Worm (Caenorhabditis elegans) whole organism, L4 larva: ENCODE data around the gene pod-1.
A peak's percentile ranks its signal among the peaks of the same experiment; 100 is the strongest.

Experiments
- F10B5.3 ChIP-seq: sonication (generic microtip); optimal IDR thresholded peaks from 2 replicates; lab custom pipeline; 2016; ENCODE audit warnings: mild to moderate bottlenecking, missing genetic modification characterization, missing compliant biosample characterization
- F49E8.2 ChIP-seq: sonication (generic microtip); optimal IDR thresholded peaks from 2 replicates; lab custom pipeline; 2016; ENCODE audit warnings: missing compliant biosample characterization, mild to moderate bottlenecking, missing genetic modification characterization, borderline replicate concordance
- T26A8.4 ChIP-seq: fragments of 200-800 bp; sonication (Bioruptor generic); IDR thresholded peaks from 2 replicates; pipeline ENCODE4 v1.3.6; 2022; ENCODE audit warnings: missing genetic modification characterization, missing compliant biosample characterization
- Y5F2A.4 ChIP-seq: fragments of 200-800 bp; sonication (Bioruptor generic); optimal IDR thresholded peaks from 2 replicates; lab custom pipeline; 2018; ENCODE audit warnings: mild to moderate bottlenecking, missing genetic modification characterization, missing compliant biosample characterization
- Y75B8A.6 ChIP-seq: fragments of 200-800 bp; sonication (Bioruptor generic); IDR thresholded peaks from 2 replicates; pipeline ENCODE4 v1.3.6; 2022; ENCODE audit warnings: missing genetic modification reagents, missing genetic modification characterization, missing compliant biosample characterization
- ama-1 ChIP-seq: fragments of 150-350 bp; optimal IDR thresholded peaks from 2 replicates; lab custom pipeline; 2014; ENCODE audit warnings: inconsistent platforms, mixed read lengths
- ceh-28 ChIP-seq: fragments of 150-350 bp; optimal IDR thresholded peaks from 2 replicates; lab custom pipeline; 2014; ENCODE audit warnings: missing biosample characterization, missing genetic modification reagents, missing genetic modification characterization
- ceh-62 ChIP-seq: sonication (generic microtip); optimal IDR thresholded peaks from 2 replicates; lab custom pipeline; 2017; ENCODE audit warnings: missing biosample characterization, missing genetic modification characterization
- cey-2 ChIP-seq: sonication (generic microtip); optimal IDR thresholded peaks from 3 replicates; lab custom pipeline; 2017; ENCODE audit warnings: missing genetic modification characterization, mild to moderate bottlenecking, missing compliant biosample characterization, antibody characterized with exemption, borderline replicate concordance; ENCODE audit not compliant: insufficient read depth
- ctbp-1 ChIP-seq: fragments of 200-800 bp; sonication (Bioruptor generic); IDR thresholded peaks from 2 replicates; pipeline ENCODE4 v1.3.6; 2022; ENCODE audit warnings: missing genetic modification reagents, missing genetic modification characterization, missing compliant biosample characterization
- daf-12 ChIP-seq: fragments of 150-350 bp; optimal IDR thresholded peaks from 2 replicates; lab custom pipeline; 2014; ENCODE audit warnings: missing biosample characterization, missing genetic modification reagents, missing genetic modification characterization
- daf-16 ChIP-seq, 3 experiments: sonication (generic microtip); optimal IDR thresholded peaks; 2 replicates each; lab custom pipeline; 2016 to 2017; ENCODE audit warnings: missing genetic modification characterization in 3 of 3, missing genetic modification reagents in 3 of 3, mild to moderate bottlenecking in 2 of 3, missing compliant biosample characterization in 2 of 3, missing biosample characterization in 1 of 3, moderate library complexity in 1 of 3
- dve-1 ChIP-seq: sonication (generic microtip); optimal IDR thresholded peaks from 2 replicates; lab custom pipeline; 2017; ENCODE audit warnings: antibody characterized with exemption, mild to moderate bottlenecking, missing genetic modification characterization, missing compliant biosample characterization; ENCODE audit not compliant: insufficient read depth
- egl-43 ChIP-seq: fragments of 200-800 bp; sonication (Bioruptor generic); IDR thresholded peaks from 2 replicates; pipeline ENCODE4 v1.3.6; 2022; ENCODE audit warnings: missing genetic modification reagents, missing genetic modification characterization, missing compliant biosample characterization
- fos-1 ChIP-seq: fragments of 150-350 bp; optimal IDR thresholded peaks from 2 replicates; lab custom pipeline; 2014; ENCODE audit warnings: missing biosample characterization, missing genetic modification characterization
- hlh-11 ChIP-seq: fragments of 200-800 bp; sonication (Bioruptor generic); optimal IDR thresholded peaks from 2 replicates; lab custom pipeline; 2018; ENCODE audit warnings: mild to moderate bottlenecking, missing genetic modification characterization, missing compliant biosample characterization
- hlh-30 ChIP-seq: sonication (generic microtip); optimal IDR thresholded peaks from 2 replicates; lab custom pipeline; 2017; ENCODE audit warnings: antibody characterized with exemption, mild to moderate bottlenecking, missing genetic modification characterization, missing compliant biosample characterization; ENCODE audit not compliant: insufficient read depth
- hmg-1.1 ChIP-seq: fragments of 200-800 bp; sonication (Bioruptor generic); IDR thresholded peaks from 2 replicates; pipeline ENCODE4 v1.3.6; 2022; ENCODE audit warnings: missing genetic modification reagents, missing genetic modification characterization, missing compliant biosample characterization
- jun-1 ChIP-seq: fragments of 150-350 bp; optimal IDR thresholded peaks from 2 replicates; lab custom pipeline; 2014; ENCODE audit warnings: missing biosample characterization, missing genetic modification reagents, missing genetic modification characterization
- lin-1 ChIP-seq: fragments of 200-800 bp; sonication (Bioruptor generic); IDR thresholded peaks from 2 replicates; pipeline ENCODE4 v1.3.6; 2022; ENCODE audit warnings: missing genetic modification reagents, missing genetic modification characterization, missing compliant biosample characterization
- lin-13 ChIP-seq: fragments of 150-350 bp; optimal IDR thresholded peaks from 2 replicates; lab custom pipeline; 2014; ENCODE audit warnings: missing biosample characterization, missing genetic modification reagents, missing genetic modification characterization
- lin-29 ChIP-seq: fragments of 200-800 bp; sonication (Bioruptor generic); IDR thresholded peaks from 2 replicates; pipeline ENCODE4 v1.3.6; 2022; ENCODE audit warnings: missing genetic modification reagents, missing genetic modification characterization, missing compliant biosample characterization
- lin-38 ChIP-seq: fragments of 200-800 bp; sonication (Bioruptor generic); IDR thresholded peaks from 2 replicates; pipeline ENCODE4 v1.3.6; 2022; ENCODE audit warnings: missing genetic modification reagents, missing genetic modification characterization, missing compliant biosample characterization
- lir-3 ChIP-seq: sonication (generic microtip); optimal IDR thresholded peaks from 2 replicates; lab custom pipeline; 2016; ENCODE audit warnings: mild to moderate bottlenecking, missing genetic modification characterization, missing compliant biosample characterization
- lsy-2 ChIP-seq, 2 experiments: fragments of 150-350 bp in 1 of 2; sonication (generic microtip) in 1 of 2; optimal IDR thresholded peaks; 2 replicates each; lab custom pipeline; 2014 to 2017; ENCODE audit warnings: missing biosample characterization in 2 of 2, missing genetic modification characterization in 2 of 2
- madf-9 ChIP-seq: fragments of 200-800 bp; sonication (Bioruptor generic); conservative IDR thresholded peaks from 2 replicates; pipeline ENCODE4 v1.3.6; 2022; ENCODE audit warnings: missing genetic modification reagents, missing genetic modification characterization, missing compliant biosample characterization
- mdl-1 ChIP-seq, 2 experiments: fragments of 150-350 bp in 1 of 2; sonication (generic microtip) in 1 of 2; optimal IDR thresholded peaks; 2 replicates each; lab custom pipeline; 2014 to 2017; ENCODE audit warnings: missing biosample characterization in 2 of 2, missing genetic modification characterization in 2 of 2
- mes-2 ChIP-seq: sonication (generic microtip); optimal IDR thresholded peaks from 2 replicates; lab custom pipeline; 2016; ENCODE audit warnings: missing genotype, mild to moderate bottlenecking, missing genetic modification characterization, missing compliant biosample characterization; ENCODE audit not compliant: poor library complexity, severe bottlenecking
- mxl-2 ChIP-seq: fragments of 200-800 bp; sonication (Bioruptor generic); conservative IDR thresholded peaks from 2 replicates; pipeline ENCODE4 v1.3.6; 2022; ENCODE audit warnings: missing genetic modification reagents, missing genetic modification characterization, missing compliant biosample characterization
- mxl-3 ChIP-seq: fragments of 200-800 bp; sonication (Bioruptor generic); optimal IDR thresholded peaks from 2 replicates; lab custom pipeline; 2018; ENCODE audit warnings: mild to moderate bottlenecking, missing genetic modification characterization, missing compliant biosample characterization
- nhr-102 ChIP-seq: sonication (generic microtip); optimal IDR thresholded peaks from 2 replicates; lab custom pipeline; 2016; ENCODE audit warnings: mild to moderate bottlenecking, missing genetic modification characterization, moderate library complexity, missing compliant biosample characterization
- nhr-11 ChIP-seq: fragments of 150-350 bp; optimal IDR thresholded peaks from 2 replicates; lab custom pipeline; 2014; ENCODE audit warnings: missing biosample characterization, missing genetic modification characterization
- nhr-25 ChIP-seq: sonication (generic microtip); optimal IDR thresholded peaks from 2 replicates; lab custom pipeline; 2017; ENCODE audit warnings: missing genetic modification characterization, mild to moderate bottlenecking, missing compliant biosample characterization, antibody characterized with exemption, moderate library complexity, borderline replicate concordance; ENCODE audit not compliant: insufficient read depth
- nhr-28 ChIP-seq: fragments of 150-350 bp; optimal IDR thresholded peaks from 2 replicates; lab custom pipeline; 2014; ENCODE audit warnings: missing biosample characterization, missing genetic modification characterization
- nhr-41 ChIP-seq: fragments of 200-800 bp; sonication (Bioruptor generic); IDR thresholded peaks from 2 replicates; pipeline ENCODE4 v1.3.6; 2022; ENCODE audit warnings: missing genetic modification reagents, missing genetic modification characterization, missing compliant biosample characterization
- nhr-42 ChIP-seq: fragments of 200-800 bp; sonication (Bioruptor generic); IDR thresholded peaks from 2 replicates; pipeline ENCODE4 v1.3.6; 2022; ENCODE audit warnings: missing genetic modification characterization, missing compliant biosample characterization
- nhr-76 ChIP-seq: fragments of 150-350 bp; optimal IDR thresholded peaks from 2 replicates; lab custom pipeline; 2014; ENCODE audit warnings: missing biosample characterization, missing genetic modification characterization
- pha-4 ChIP-seq, 2 experiments: fragments of 150-350 bp in 1 of 2; fragments of 200-800 bp in 1 of 2; sonication (Bioruptor generic) in 1 of 2; IDR thresholded peaks in 1 of 2; optimal IDR thresholded peaks in 1 of 2; 2 replicates each; pipeline versions ENCODE4 v1.3.6 to Lab custom; 2014 to 2022; ENCODE audit warnings: missing genetic modification characterization in 2 of 2, missing genetic modification reagents in 2 of 2, missing biosample characterization in 1 of 2, missing compliant biosample characterization in 1 of 2
- php-3 ChIP-seq: fragments of 200-800 bp; sonication (Bioruptor generic); IDR thresholded peaks from 2 replicates; pipeline ENCODE4 v1.3.6; 2022; ENCODE audit warnings: missing genetic modification reagents, missing genetic modification characterization, missing compliant biosample characterization
- pqm-1 ChIP-seq: sonication (generic microtip); optimal IDR thresholded peaks from 2 replicates; lab custom pipeline; 2017; ENCODE audit warnings: missing biosample characterization, missing genetic modification characterization
- spr-1 ChIP-seq: sonication (generic microtip); optimal IDR thresholded peaks from 2 replicates; lab custom pipeline; 2016; ENCODE audit warnings: mild to moderate bottlenecking, missing genetic modification characterization, missing compliant biosample characterization
- tag-97 ChIP-seq: fragments of 200-800 bp; sonication (Bioruptor generic); IDR thresholded peaks from 2 replicates; pipeline ENCODE4 v1.3.6; 2022; ENCODE audit warnings: missing genetic modification characterization, missing compliant biosample characterization
- tra-1 ChIP-seq: fragments of 200-800 bp; sonication (Bioruptor generic); IDR thresholded peaks from 2 replicates; pipeline ENCODE4 v1.3.6; 2022; ENCODE audit warnings: missing genetic modification reagents, missing genetic modification characterization, missing compliant biosample characterization
- unc-130 ChIP-seq: sonication (generic microtip); optimal IDR thresholded peaks from 2 replicates; lab custom pipeline; 2016; ENCODE audit warnings: missing genetic modification reagents, missing genetic modification characterization, missing compliant biosample characterization
- unc-62 ChIP-seq, 3 experiments: fragments of 150-350 bp in 1 of 3; sonication (generic microtip); optimal IDR thresholded peaks in 2 of 3; peaks in 1 of 3; 1 replicate in 1 of 3; 2 replicates in 2 of 3; lab custom pipeline; 2014 to 2017; ENCODE audit warnings: missing biosample characterization in 3 of 3, missing genetic modification characterization in 3 of 3, missing genetic modification reagents in 3 of 3, missing genotype in 1 of 3
- zag-1 ChIP-seq: fragments of 150-350 bp; optimal IDR thresholded peaks from 2 replicates; lab custom pipeline; 2014; ENCODE audit warnings: missing biosample characterization, missing genetic modification characterization
- zfp-3 ChIP-seq: fragments of 200-800 bp; sonication (Bioruptor generic); conservative IDR thresholded peaks from 2 replicates; pipeline ENCODE4 v1.3.6; 2022; ENCODE audit warnings: missing genetic modification reagents, missing genetic modification characterization, missing compliant biosample characterization
- ztf-11 ChIP-seq: fragments of 150-350 bp; optimal IDR thresholded peaks from 2 replicates; lab custom pipeline; 2014; ENCODE audit warnings: missing biosample characterization, missing genetic modification characterization
- ztf-7 ChIP-seq: fragments of 150-350 bp; optimal IDR thresholded peaks from 2 replicates; lab custom pipeline; 2014; ENCODE audit warnings: missing biosample characterization, missing genetic modification characterization

Gene pod-1

DNA sequence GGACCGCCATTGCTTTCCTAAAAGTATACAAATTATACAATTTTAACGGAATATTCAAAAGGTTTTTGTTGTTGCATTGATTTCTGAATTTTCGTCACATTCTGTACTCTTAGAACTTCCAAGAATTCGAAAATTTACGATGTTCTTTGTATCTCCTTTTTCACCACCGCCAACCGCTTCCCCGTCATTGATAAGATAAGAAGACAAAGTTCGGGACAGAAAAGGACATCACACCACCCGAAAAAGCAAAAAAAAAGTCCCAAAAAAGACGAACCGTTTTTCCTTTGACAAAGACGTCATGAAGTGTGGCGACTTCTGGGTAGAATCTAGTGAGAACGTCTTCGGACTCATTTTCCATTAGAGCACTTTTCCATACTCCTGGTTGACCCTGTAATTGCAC lies 18.5 kb upstream of the pod-1 start (continued):
- TF ChIP-seq F49E8.2 (tag; lab: Kevin White, UChicago), result no peak
- no peak for TF ChIP-seq pha-4 (GFP tag; IDR thresholded peaks at IDR 0.05; lab: Robert Waterston, UW)
- no peak for TF ChIP-seq pha-4 (tag; optimal IDR thresholded peaks at IDR 0.05; lab: Kevin White, UChicago)
- TF ChIP-seq pqm-1, result peak; percentile 46
- no peak for TF ChIP-seq mes-2 (tag; lab: Kevin White, UChicago)
- no peak for TF ChIP-seq madf-9 (GFP tag; lab: Robert Waterston, UW)
- no peak for TF ChIP-seq F10B5.3 (tag; lab: Kevin White, UChicago)
- no peak for TF ChIP-seq lsy-2 (tag; optimal IDR thresholded peaks at IDR 0.05; lab: Kevin White, UChicago)
- peak; percentile 24 for TF ChIP-seq dve-1 (tag; lab: Kevin White, UChicago)
- TF ChIP-seq ama-1 (lab: Kevin White, UChicago), result no peak
- TF ChIP-seq jun-1 (tag; lab: Kevin White, UChicago), result no peak
- peak; percentile 33 for TF ChIP-seq lin-13 (GFP tag; lab: Kevin White, UChicago)
- TF ChIP-seq nhr-76, result no peak
- TF ChIP-seq T26A8.4 (GFP tag; lab: Robert Waterston, UW), result no peak
- TF ChIP-seq Y5F2A.4 (GFP tag; lab: Kevin White, UChicago), result no peak
- no peak for TF ChIP-seq mxl-2
- TF ChIP-seq ctbp-1 (GFP tag; lab: Robert Waterston, UW), result no peak
- no peak for TF ChIP-seq nhr-102 (tag; lab: Kevin White, UChicago)
- TF ChIP-seq nhr-11 (tag; lab: Kevin White, UChicago), result no peak
- TF ChIP-seq unc-130 (GFP tag; lab: Kevin White, UChicago), result no peak
- no peak for TF ChIP-seq tra-1 (GFP tag; lab: Robert Waterston, UW)
- no peak for TF ChIP-seq daf-16 (GFP tag; optimal IDR thresholded peaks at IDR 0.05; lab: Kevin White, UChicago)
- peak; percentile 32 for TF ChIP-seq daf-16 (tag; optimal IDR thresholded peaks at IDR 0.05; lab: Kevin White, UChicago)
- TF ChIP-seq mxl-3 (GFP tag; lab: Kevin White, UChicago), result peak; percentile 46
- peak in 1 of 2 experiments; percentile 5 for TF ChIP-seq mdl-1 (tag; optimal IDR thresholded peaks at IDR 0.05; lab: Kevin White, UChicago)
- TF ChIP-seq Y75B8A.6 (GFP tag; lab: Robert Waterston, UW), result no peak
- TF ChIP-seq lin-29 (GFP tag; lab: Robert Waterston, UW), result no peak
- TF ChIP-seq nhr-41, result no peak
- peak in 1 of 2 experiments; percentile 82 for TF ChIP-seq unc-62 (GFP tag; optimal IDR thresholded peaks at IDR 0.05 in 1 of 2; lab: Kevin White, UChicago)
- TF ChIP-seq unc-62 (tag; optimal IDR thresholded peaks at IDR 0.05; lab: Kevin White, UChicago), result no peak
- TF ChIP-seq cey-2 (tag; lab: Kevin White, UChicago), result no peak
- peak; percentile 17 for TF ChIP-seq hlh-30 (tag; lab: Kevin White, UChicago)
- TF ChIP-seq fos-1 (tag; lab: Kevin White, UChicago), result no peak
- TF ChIP-seq lin-38 (GFP tag; lab: Robert Waterston, UW), result peak; percentile 21; the same call in 1 of the 2 replicates
- TF ChIP-seq egl-43 (GFP tag; lab: Robert Waterston, UW), result no peak
- no peak for TF ChIP-seq zfp-3 (GFP tag; lab: Robert Waterston, UW)
- TF ChIP-seq zag-1, result no peak
- TF ChIP-seq ztf-7 (tag; lab: Kevin White, UChicago), result no peak
- TF ChIP-seq hmg-1.1 (GFP tag; lab: Robert Waterston, UW), result no peak
- no peak for TF ChIP-seq lir-3
- TF ChIP-seq daf-12, result no peak
- TF ChIP-seq nhr-28, result peak; percentile 79
- TF ChIP-seq tag-97 (GFP tag; lab: Robert Waterston, UW), result no peak
- TF ChIP-seq spr-1 (tag; lab: Kevin White, UChicago), result no peak
- no peak for TF ChIP-seq nhr-25 (tag; lab: Kevin White, UChicago)
- TF ChIP-seq ceh-62 (tag; lab: Kevin White, UChicago), result no peak
- peak; percentile 70 for TF ChIP-seq hlh-11 (tag; lab: Kevin White, UChicago)
- no peak for TF ChIP-seq nhr-42 (GFP tag; lab: Robert Waterston, UW)
- no peak for TF ChIP-seq php-3
- no peak for TF ChIP-seq ztf-11 (tag; lab: Kevin White, UChicago)
- TF ChIP-seq lin-1, result no peak
- no peak for TF ChIP-seq ceh-28 (tag; lab: Kevin White, UChicago)
